Fruit fly (Drosophila melanogaster): ENCODE measurements around the gene Sfp26Ac.

Gene Sfp26Ac

dm6 chr2L:5886955-5887354 lies 2.4 kb upstream of the Sfp26Ac start:
- TF ChIP-seq foxo (GFP tag; optimal IDR thresholded peaks at IDR 0.05) = no peak
- TF ChIP-seq dmrt93B (GFP tag; optimal IDR thresholded peaks at IDR 0.05) = no peak
- no peak for TF ChIP-seq Dfd (GFP tag; optimal IDR thresholded peaks at IDR 0.05)
- TF ChIP-seq Vsx2 (GFP tag; optimal IDR thresholded peaks at IDR 0.05; ENCODE audit: partially characterized antibody) = no peak
- no peak for TF ChIP-seq usp (GFP tag; optimal IDR thresholded peaks at IDR 0.05)

dm6 chr2L:5885702-5886101 lies 1.1 kb upstream of the Sfp26Ac start, which contains the start of gene CG9029:
CG9029 (plus strand) TSS chr2L:5886002.
- no peak for TF ChIP-seq dmrt93B (GFP tag; optimal IDR thresholded peaks at IDR 0.05)
- no peak for TF ChIP-seq Dif (GFP tag; optimal IDR thresholded peaks at IDR 0.05; ENCODE audit: partially characterized antibody)
- TF ChIP-seq fru (GFP tag; optimal IDR thresholded peaks at IDR 0.05) = no peak
- no peak for TF ChIP-seq dsf (GFP tag; optimal IDR thresholded peaks at IDR 0.05; ENCODE audit: borderline replicate concordance)
- no peak for TF ChIP-seq N (GFP tag; optimal IDR thresholded peaks at IDR 0.05)
- no peak for TF ChIP-seq sv (GFP tag; optimal IDR thresholded peaks at IDR 0.05)
- TF ChIP-seq OdsH (GFP tag; optimal IDR thresholded peaks at IDR 0.05) = no peak
- TF ChIP-seq GATAd (GFP tag; optimal IDR thresholded peaks at IDR 0.05) = no peak
- no peak for TF ChIP-seq jim (GFP tag; optimal IDR thresholded peaks at IDR 0.05)
- no peak for TF ChIP-seq ey (GFP tag; optimal IDR thresholded peaks at IDR 0.05)
- no peak for TF ChIP-seq Sp1 (GFP tag; optimal IDR thresholded peaks at IDR 0.05)
- no peak for TF ChIP-seq CG9705 (GFP tag; optimal IDR thresholded peaks at IDR 0.05)
- TF ChIP-seq Hr83 (GFP tag; optimal IDR thresholded peaks at IDR 0.05; ENCODE audit: poor library complexity, severe bottlenecking) = no peak
- TF ChIP-seq tai (GFP tag; optimal IDR thresholded peaks at IDR 0.05) = no peak
- TF ChIP-seq Vsx2 (GFP tag; optimal IDR thresholded peaks at IDR 0.05; ENCODE audit: partially characterized antibody) = no peak
- TF ChIP-seq CG32264 (GFP tag; optimal IDR thresholded peaks at IDR 0.05) = no peak

- TF ChIP-seq CrebA (GFP tag; optimal IDR thresholded peaks at IDR 0.05; ENCODE audit: borderline replicate concordance) = no peak
- TF ChIP-seq psq (GFP tag; optimal IDR thresholded peaks at IDR 0.05) = no peak
- TF ChIP-seq Hr78 (GFP tag; optimal IDR thresholded peaks at IDR 0.05) = no peak
- TF ChIP-seq Hnf4 (GFP tag; optimal IDR thresholded peaks at IDR 0.05) = no peak
- TF ChIP-seq fru (GFP tag; optimal IDR thresholded peaks at IDR 0.05) = no peak
- TF ChIP-seq sage (GFP tag; optimal IDR thresholded peaks at IDR 0.05) = no peak
- no peak for TF ChIP-seq rgr (GFP tag; optimal IDR thresholded peaks at IDR 0.05)
- no peak for TF ChIP-seq Rel (GFP tag; optimal IDR thresholded peaks at IDR 0.05)
- TF ChIP-seq Rel (tag; optimal IDR thresholded peaks at IDR 0.05) = no peak
- no peak for TF ChIP-seq CG32264 (GFP tag; optimal IDR thresholded peaks at IDR 0.05)
- TF ChIP-seq usp (GFP tag; optimal IDR thresholded peaks at IDR 0.05) = no peak
- TF ChIP-seq dmrt93B (GFP tag; optimal IDR thresholded peaks at IDR 0.05) = no peak
- no peak for TF ChIP-seq Myc (optimal IDR thresholded peaks at IDR 0.05)
- TF ChIP-seq Hr83 (GFP tag; optimal IDR thresholded peaks at IDR 0.05; ENCODE audit: poor library complexity, severe bottlenecking) = no peak
These were observed 1.1 kb downstream of the Sfp26Ac start, which contains the start of gene CG44574 for dm6 chr2L:5883441-5883840. CG44574 (plus strand) TSS chr2L:5883741.

- TF ChIP-seq GATAd (GFP tag; optimal IDR thresholded peaks at IDR 0.05) (no peak), Dfd (GFP tag; optimal IDR thresholded peaks at IDR 0.05) (no peak), jim (GFP tag; optimal IDR thresholded peaks at IDR 0.05) (no peak), Sp1 (GFP tag; optimal IDR thresholded peaks at IDR 0.05) (no peak), Hnf4 (GFP tag; optimal IDR thresholded peaks at IDR 0.05) (no peak), HLH106 (tag; optimal IDR thresholded peaks at IDR 0.05) (no peak), Hr78 (GFP tag; optimal IDR thresholded peaks at IDR 0.05) (no peak)
These were observed 3.4 kb downstream of the Sfp26Ac start for dm6 chr2L:5881181-5881580.

- peak; percentile 54 for TF ChIP-seq CG9705 (GFP tag; optimal IDR thresholded peaks at IDR 0.05)
- no peak for TF ChIP-seq Myc (optimal IDR thresholded peaks at IDR 0.05)
- TF ChIP-seq br (GFP tag; optimal IDR thresholded peaks at IDR 0.05) = peak; percentile 70
- peak; percentile 69 for TF ChIP-seq Sp1 (GFP tag; optimal IDR thresholded peaks at IDR 0.05)
- TF ChIP-seq ey (GFP tag; optimal IDR thresholded peaks at IDR 0.05) = peak; percentile 66
- peak in 1 of 2 experiments; percentile 59 for TF ChIP-seq foxo (GFP tag; optimal IDR thresholded peaks at IDR 0.05)
- peak; percentile 52 for TF ChIP-seq woc (GFP tag; optimal IDR thresholded peaks at IDR 0.05)
- TF ChIP-seq GATAd (GFP tag; optimal IDR thresholded peaks at IDR 0.05) = no peak
- peak in 1 of 2 experiments; percentile 35 for TF ChIP-seq dl (GFP tag; optimal IDR thresholded peaks at IDR 0.05; ENCODE audit: insufficient read depth in 1 of 2, partially characterized antibody in 2 of 2)
- TF ChIP-seq brk (GFP tag; optimal IDR thresholded peaks at IDR 0.05) = peak; percentile 51
- peak; percentile 51 for TF ChIP-seq sv (GFP tag; optimal IDR thresholded peaks at IDR 0.05)
- peak; percentile 65 for TF ChIP-seq h (GFP tag; optimal IDR thresholded peaks at IDR 0.05)
- peak; percentile 52 for TF ChIP-seq fru (GFP tag; optimal IDR thresholded peaks at IDR 0.05)
- TF ChIP-seq dmrt93B (GFP tag; optimal IDR thresholded peaks at IDR 0.05) = peak; percentile 38
- TF ChIP-seq Abd-B (GFP tag; optimal IDR thresholded peaks at IDR 0.05) = no peak
- TF ChIP-seq psq (GFP tag; optimal IDR thresholded peaks at IDR 0.05) = peak; percentile 31
- TF ChIP-seq Dfd (GFP tag; optimal IDR thresholded peaks at IDR 0.05) = no peak
- no peak for TF ChIP-seq lola (GFP tag; optimal IDR thresholded peaks at IDR 0.05)
- TF ChIP-seq OdsH (GFP tag; optimal IDR thresholded peaks at IDR 0.05) = peak; percentile 61
- TF ChIP-seq Jra (GFP tag; optimal IDR thresholded peaks at IDR 0.05) = no peak
- TF ChIP-seq Hr83 (GFP tag; optimal IDR thresholded peaks at IDR 0.05; ENCODE audit: poor library complexity, severe bottlenecking) = peak; percentile 32
- TF ChIP-seq HLH106 (tag; optimal IDR thresholded peaks at IDR 0.05) = peak; percentile 72
- TF ChIP-seq sage (GFP tag; optimal IDR thresholded peaks at IDR 0.05) = peak; percentile 23
- peak; percentile 42 for TF ChIP-seq rgr (GFP tag; optimal IDR thresholded peaks at IDR 0.05)
- TF ChIP-seq usp (GFP tag; optimal IDR thresholded peaks at IDR 0.05) = no peak
- TF ChIP-seq Hnf4 (GFP tag; optimal IDR thresholded peaks at IDR 0.05) = peak; percentile 48
- TF ChIP-seq Dif (GFP tag; optimal IDR thresholded peaks at IDR 0.05; ENCODE audit: partially characterized antibody) = peak; percentile 70
These were observed 5.1 kb downstream of the Sfp26Ac start, which contains the start of gene rau for dm6 chr2L:5879363-5879934. rau (minus strand) TSS chr2L:5879498.

Data from whole organism, wandering third instar larva.